Worm (Caenorhabditis elegans): ENCODE results near the gene inx-2.

DNA sequence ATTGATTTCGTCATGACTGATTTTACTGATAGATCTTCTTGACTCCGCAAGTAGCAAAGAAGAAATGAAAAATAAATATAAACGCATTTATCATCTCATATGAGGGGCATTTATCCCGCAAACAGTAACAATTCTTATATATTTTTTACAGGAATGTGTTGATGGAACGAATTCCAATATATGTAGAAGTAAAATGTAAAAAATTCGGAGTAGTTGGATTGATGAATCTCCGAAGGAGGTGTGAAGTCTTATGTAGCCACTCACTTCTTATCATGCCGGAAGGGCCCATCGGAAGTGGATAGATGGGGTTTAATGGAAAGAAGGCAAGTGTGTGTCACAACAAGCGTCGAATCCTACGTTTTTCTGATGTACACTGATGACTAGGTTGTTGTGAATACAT, 41.2 kb upstream of the inx-2 start, which contains the start of gene gcy-9:
- TF ChIP-seq efl-1 (GFP tag; optimal IDR thresholded peaks at IDR 0.05) (no peak), ztf-26 (tag; optimal IDR thresholded peaks at IDR 0.05) (no peak), hrde-1 (tag; optimal IDR thresholded peaks at IDR 0.05; ENCODE audit: borderline replicate concordance) (no peak), madf-6 (GFP tag; IDR thresholded peaks at IDR 0.05) (no peak), tbp1 (GFP tag; optimal IDR thresholded peaks at IDR 0.05) (no peak), lin-35 (GFP tag; optimal IDR thresholded peaks at IDR 0.05) (no peak), F49E8.2 (tag; optimal IDR thresholded peaks at IDR 0.05; ENCODE audit: insufficient read depth) (no peak), ztf-3 (GFP tag; optimal IDR thresholded peaks at IDR 0.05) (no peak), dpl-1 (GFP tag; optimal IDR thresholded peaks at IDR 0.05) (no peak), unc-62 (GFP tag; optimal IDR thresholded peaks at IDR 0.05) (no peak), ama-1 (optimal IDR thresholded peaks at IDR 0.05) (no peak), ama-1 (GFP tag; optimal IDR thresholded peaks at IDR 0.05) (no peak), nfya-1 (tag; optimal IDR thresholded peaks at IDR 0.05; ENCODE audit: borderline replicate concordance, insufficient read depth) (no peak), chd-7 (tag; optimal IDR thresholded peaks at IDR 0.05) (no peak)

Measured in whole organism, young adult.